Fruit fly (Drosophila melanogaster): ENCODE data around the gene RpL7-like.

The RpL7-like gene

dm6 chr2L:12021193-12021592 lies 34.9 kb upstream of the RpL7-like start (continued):
- TF ChIP-seq unc-4 (GFP tag; IDR thresholded peaks at IDR 0.05; ENCODE audit: partially characterized antibody) (no peak), Pdp1 (GFP tag; optimal IDR thresholded peaks at IDR 0.05) (no peak), tin (GFP tag; optimal IDR thresholded peaks at IDR 0.05) (no peak), gsb (GFP tag; IDR thresholded peaks at IDR 0.05) (no peak), ap (GFP tag; IDR thresholded peaks at IDR 0.05) (no peak), Stat92E (GFP tag; optimal IDR thresholded peaks at IDR 0.05) (no peak), Adf1 (GFP tag; IDR thresholded peaks at IDR 0.05) (peak; percentile 46; the same call in 1 of the 2 replicates), Sry-β (GFP tag; optimal IDR thresholded peaks at IDR 0.05) (no peak), CG4282 (GFP tag; optimal IDR thresholded peaks at IDR 0.05) (no peak), CG14441 (GFP tag; IDR thresholded peaks at IDR 0.05) (no peak), ham (GFP tag; IDR thresholded peaks at IDR 0.05) (no peak), croc (GFP tag; conservative IDR thresholded peaks at IDR 0.05) (no peak), chinmo (GFP tag; IDR thresholded peaks at IDR 0.05; ENCODE audit: partially characterized antibody) (no peak), CG12659 (GFP tag; optimal IDR thresholded peaks at IDR 0.05) (peak; percentile 83), lmd (GFP tag; IDR thresholded peaks at IDR 0.05) (no peak), BtbVII (GFP tag; optimal IDR thresholded peaks at IDR 0.05) (peak; percentile 74), amos (GFP tag; IDR thresholded peaks at IDR 0.05; ENCODE audit: partially characterized antibody) (no peak), MTF-1 (GFP tag; optimal IDR thresholded peaks at IDR 0.05; ENCODE audit: borderline replicate concordance) (peak; percentile 78), CG17361 (GFP tag; IDR thresholded peaks at IDR 0.05) (0 out of 3 replicates have a peak, but pooled peaks have one; percentile 13), CG11247 (GFP tag; IDR thresholded peaks at IDR 0.05) (peak; percentile 50; the same call in 1 of the 2 replicates), salm (tag; optimal IDR thresholded peaks at IDR 0.05) (peak; percentile 9), CG8281 (tag; optimal IDR thresholded peaks at IDR 0.05) (peak; percentile 33), CG17568 (GFP tag; optimal IDR thresholded peaks at IDR 0.05) (no peak), Atf-2 (GFP tag; optimal IDR thresholded peaks at IDR 0.05) (no peak), CG12942 (GFP tag; optimal IDR thresholded peaks at IDR 0.05) (peak; percentile 62), crol (GFP tag; IDR thresholded peaks at IDR 0.05) (no peak), h (optimal IDR thresholded peaks at IDR 0.05) (no peak), CG13775 (GFP tag; optimal IDR thresholded peaks at IDR 0.05) (peak; percentile 26), CG15601 (tag; optimal IDR thresholded peaks at IDR 0.05) (peak; percentile 84), CG3995 (GFP tag; optimal IDR thresholded peaks at IDR 0.05) (no peak), crp (GFP tag; optimal IDR thresholded peaks at IDR 0.05) (no peak), CG13894 (tag; optimal IDR thresholded peaks at IDR 0.05) (no peak), CG2120 (GFP tag; optimal IDR thresholded peaks at IDR 0.05) (peak; percentile 52), knrl (GFP tag; IDR thresholded peaks at IDR 0.05; ENCODE audit: partially characterized antibody) (no peak), CG7271 (tag; optimal IDR thresholded peaks at IDR 0.05) (peak; percentile 29), gcm2 (GFP tag; optimal IDR thresholded peaks at IDR 0.05) (no peak), CG3726 (GFP tag; IDR thresholded peaks at IDR 0.05) (no peak), CG17802 (tag; optimal IDR thresholded peaks at IDR 0.05) (peak; percentile 15), trh (GFP tag; optimal IDR thresholded peaks at IDR 0.05) (peak; percentile 65), seq (GFP tag; IDR thresholded peaks at IDR 0.05) (peak; percentile 78), CG34422 (GFP tag; IDR thresholded peaks at IDR 0.05) (no peak), CG1233 (GFP tag; optimal IDR thresholded peaks at IDR 0.05) (peak; percentile 65), CG14667 (GFP tag; IDR thresholded peaks at IDR 0.05) (no peak), E2f1 (GFP tag; IDR thresholded peaks at IDR 0.05) (no peak), oc (tag; optimal IDR thresholded peaks at IDR 0.05) (no peak), usp (GFP tag; optimal IDR thresholded peaks at IDR 0.05) (no peak), ems (GFP tag; optimal IDR thresholded peaks at IDR 0.05) (no peak), Doc2 (GFP tag; IDR thresholded peaks at IDR 0.05) (no peak), CG14710 (tag; optimal IDR thresholded peaks at IDR 0.05) (peak; percentile 63), Jarid2 (GFP tag; optimal IDR thresholded peaks at IDR 0.05) (peak; percentile 2), Ets65A (GFP tag) (no peak)

Data from whole organism, embryonic.